Worm (Caenorhabditis elegans) whole organism, young adult: Measurements from ENCODE around the gene snrp-200.

Experiments used
- F39B2.1 ChIP-seq: fragments of 200-800 bp; sonication (Bioruptor generic); IDR thresholded peaks from 2 replicates; pipeline ENCODE4 v1.3.6; 2022; ENCODE audit warnings: missing genetic modification reagents, missing genetic modification characterization, missing compliant biosample characterization
- ets-4 ChIP-seq: fragments of 200-800 bp; sonication (Bioruptor generic); optimal IDR thresholded peaks from 2 replicates; lab custom pipeline; 2018; ENCODE audit warnings: mild to moderate bottlenecking, missing genetic modification characterization, missing compliant biosample characterization
- snpc-4 ChIP-seq, 5 experiments: fragments of 150-350 bp in 1 of 5; sonication (generic microtip) in 4 of 5; optimal IDR thresholded peaks; 2 replicates each; lab custom pipeline; 2014 to 2018; ENCODE audit warnings: missing genetic modification characterization in 5 of 5, missing biosample characterization in 3 of 5, antibody characterized with exemption in 2 of 5, mild to moderate bottlenecking in 2 of 5, missing compliant biosample characterization in 2 of 5, missing genotype in 2 of 5, moderate library complexity in 2 of 5, missing genetic modification reagents in 1 of 5

DNA sequence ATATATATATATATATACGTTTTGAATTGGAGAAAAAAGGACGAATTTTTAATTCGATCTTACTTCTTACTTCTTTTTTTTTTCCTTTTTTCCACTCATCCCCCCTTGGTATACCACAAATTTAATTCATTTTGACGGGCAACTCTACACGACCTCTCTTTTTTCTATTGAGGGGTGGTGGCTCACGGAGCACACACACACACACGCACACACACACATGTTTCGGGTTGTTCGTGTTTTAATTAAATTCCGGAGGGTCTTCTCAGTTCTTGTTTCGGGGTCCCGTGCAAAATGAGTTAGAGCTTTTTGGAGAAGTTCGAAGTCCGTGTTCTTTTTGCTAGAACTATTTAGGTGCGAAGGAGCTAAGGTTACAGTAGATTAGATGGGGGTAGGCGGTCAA lies 25.2 kb downstream of the snrp-200 start:
- TF ChIP-seq snpc-4 (GFP tag; optimal IDR thresholded peaks at IDR 0.05; lab: Kevin White, UChicago) (no peak), snpc-4 (tag; optimal IDR thresholded peaks at IDR 0.05; lab: Kevin White, UChicago) (no peak), F39B2.1 (no peak), ets-4 (no peak)
